Fruit fly (Drosophila melanogaster): Measurements from ENCODE around the gene dac.

The dac gene

DNA sequence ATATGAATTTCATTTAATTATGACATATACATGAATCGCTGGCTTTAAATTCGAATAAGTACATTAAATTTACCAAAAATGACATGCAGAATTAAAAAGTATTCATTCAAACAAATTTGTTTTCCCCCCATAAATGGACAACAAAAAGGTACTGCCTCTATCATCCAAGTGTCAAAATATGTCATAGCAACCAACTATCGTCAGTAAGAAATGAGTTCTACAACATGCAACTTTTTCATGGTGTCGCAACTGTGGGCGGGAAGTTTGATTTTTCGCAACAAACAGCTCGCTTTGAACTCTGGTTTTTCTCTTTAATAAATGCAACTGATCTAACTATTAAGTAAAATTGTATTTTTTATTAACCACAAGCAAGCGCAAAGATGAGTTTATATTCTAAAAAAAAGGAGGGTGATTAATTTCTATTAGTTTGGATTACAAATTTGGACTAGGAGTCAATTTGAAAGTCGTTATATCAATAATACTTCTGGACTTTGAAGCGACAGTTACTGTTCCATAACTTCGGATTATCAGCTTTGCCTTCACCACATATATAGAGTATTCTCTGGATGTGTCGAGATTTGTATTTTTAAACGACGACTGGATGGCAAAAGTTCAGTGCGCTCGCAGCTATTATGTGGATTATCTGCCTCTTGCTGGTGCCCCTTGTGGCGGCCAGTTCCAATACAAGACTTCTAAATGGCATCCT, 1.9 kb upstream of the dac start, which contains the start of gene Nepl8 (continued):
- no peak for TF ChIP-seq jumu (GFP tag; optimal IDR thresholded peaks at IDR 0.05)
- TF ChIP-seq ttk (GFP tag; IDR thresholded peaks at IDR 0.05), result 0 out of 2 replicates have a peak, but pooled peaks have one; percentile 17
- TF ChIP-seq CG17359 (tag; optimal IDR thresholded peaks at IDR 0.05), result peak; percentile 57
- TF ChIP-seq Lhr (GFP tag; optimal IDR thresholded peaks at IDR 0.05), result peak; percentile 90
- TF ChIP-seq Meics (GFP tag; optimal IDR thresholded peaks at IDR 0.05), result no peak
- TF ChIP-seq btn (GFP tag; optimal IDR thresholded peaks at IDR 0.05), result no peak
- TF ChIP-seq Dll (GFP tag; IDR thresholded peaks at IDR 0.05; ENCODE audit: partially characterized antibody), result no peak
- TF ChIP-seq wor (GFP tag; IDR thresholded peaks at IDR 0.05), result no peak
- TF ChIP-seq CG10366 (GFP tag; IDR thresholded peaks at IDR 0.05), result no peak
- TF ChIP-seq insv (GFP tag; optimal IDR thresholded peaks at IDR 0.05), result no peak
- TF ChIP-seq CG4404 (GFP tag; IDR thresholded peaks at IDR 0.05), result no peak
- peak; percentile 7 for TF ChIP-seq Bdp1 (GFP tag; optimal IDR thresholded peaks at IDR 0.05)
- no peak for TF ChIP-seq CG10209 (GFP tag; optimal IDR thresholded peaks at IDR 0.05)
- TF ChIP-seq CG7372 (GFP tag; IDR thresholded peaks at IDR 0.05), result no peak
- peak; percentile 54 for TF ChIP-seq vfl (GFP tag; optimal IDR thresholded peaks at IDR 0.05)
- no peak for TF ChIP-seq CG33557 (GFP tag; optimal IDR thresholded peaks at IDR 0.05)
- no peak for TF ChIP-seq tup (GFP tag; optimal IDR thresholded peaks at IDR 0.05)
- no peak for TF ChIP-seq Spps (tag; optimal IDR thresholded peaks at IDR 0.05)
- no peak for TF ChIP-seq CG17612 (GFP tag; IDR thresholded peaks at IDR 0.05)
- no peak for TF ChIP-seq CG34376 (GFP tag; optimal IDR thresholded peaks at IDR 0.05)
- TF ChIP-seq stwl (tag; optimal IDR thresholded peaks at IDR 0.05), result peak; percentile 96
- 0 out of 2 replicates have a peak, but pooled peaks have one; percentile 29 for TF ChIP-seq CG1024 (GFP tag; IDR thresholded peaks at IDR 0.05)
- TF ChIP-seq Six4 (GFP tag; optimal IDR thresholded peaks at IDR 0.05), result no peak
- peak; percentile 37 for TF ChIP-seq zfh2 (GFP tag; optimal IDR thresholded peaks at IDR 0.05)
- TF ChIP-seq Rx (GFP tag; IDR thresholded peaks at IDR 0.05), result no peak
- no peak for TF ChIP-seq vnd (GFP tag; IDR thresholded peaks at IDR 0.05; ENCODE audit: partially characterized antibody)
- peak; percentile 68 for TF ChIP-seq vvl (GFP tag; IDR thresholded peaks at IDR 0.05)
- no peak for TF ChIP-seq sim (GFP tag; IDR thresholded peaks at IDR 0.05)
- no peak for TF ChIP-seq yki (optimal IDR thresholded peaks at IDR 0.05)
- no peak for TF ChIP-seq bigmax (GFP tag; optimal IDR thresholded peaks at IDR 0.05)
- no peak for TF ChIP-seq Doc3 (GFP tag; IDR thresholded peaks at IDR 0.05; ENCODE audit: partially characterized antibody)
- no peak for TF ChIP-seq CG7745 (tag; optimal IDR thresholded peaks at IDR 0.05)
- no peak for TF ChIP-seq ac (GFP tag; optimal IDR thresholded peaks at IDR 0.05)
- peak; percentile 32 for TF ChIP-seq grau (tag; optimal IDR thresholded peaks at IDR 0.05)
- no peak for TF ChIP-seq ftz-f1 (GFP tag; optimal IDR thresholded peaks at IDR 0.05)
- TF ChIP-seq tll (GFP tag; optimal IDR thresholded peaks at IDR 0.05), result no peak
- peak; percentile 20 for TF ChIP-seq tx (GFP tag; optimal IDR thresholded peaks at IDR 0.05)
- peak; percentile 29 for TF ChIP-seq ewg (GFP tag; optimal IDR thresholded peaks at IDR 0.05)
- TF ChIP-seq CG9876 (GFP tag; optimal IDR thresholded peaks at IDR 0.05), result no peak
- no peak for TF ChIP-seq Atf-2 (GFP tag; optimal IDR thresholded peaks at IDR 0.05)
- peak; percentile 38 to 75 for TF ChIP-seq chif (GFP tag; optimal IDR thresholded peaks at IDR 0.05)
- TF ChIP-seq inv (GFP tag; IDR thresholded peaks at IDR 0.05; ENCODE audit: partially characterized antibody), result no peak; the same call in 1 of the 2 replicates
- TF ChIP-seq CG8765 (GFP tag; IDR thresholded peaks at IDR 0.05), result no peak
- 0 out of 2 replicates have a peak, but pooled peaks have one; percentile 14 for TF ChIP-seq CG14441 (GFP tag; IDR thresholded peaks at IDR 0.05)
- no peak for TF ChIP-seq pnt (GFP tag; optimal IDR thresholded peaks at IDR 0.05)
- no peak for TF ChIP-seq CG3407 (GFP tag; optimal IDR thresholded peaks at IDR 0.05)
- TF ChIP-seq unc-4 (GFP tag; IDR thresholded peaks at IDR 0.05; ENCODE audit: partially characterized antibody), result no peak
- peak; percentile 12 for TF ChIP-seq gsb-n (tag; optimal IDR thresholded peaks at IDR 0.05)
- TF ChIP-seq CG14050 (GFP tag; IDR thresholded peaks at IDR 0.05), result no peak
- peak; percentile 100 for TF ChIP-seq Dp (GFP tag; optimal IDR thresholded peaks at IDR 0.05)

Measured in whole organism, embryonic.